Fruit fly (Drosophila melanogaster) whole organism, larva: Measurements from ENCODE around the gene Desat2.
A peak's percentile ranks its signal among the peaks of the same experiment; 100 is the strongest.

ENCODE experiments used
- noc ChIP-seq: fragments of 200-800 bp; sonication (Bioruptor generic); optimal IDR thresholded peaks from 3 replicates; lab custom pipeline; 2019; ENCODE audit warnings: missing biosample characterization, mild to moderate bottlenecking, missing genetic modification characterization, moderate library complexity

Desat2 gene

DNA sequence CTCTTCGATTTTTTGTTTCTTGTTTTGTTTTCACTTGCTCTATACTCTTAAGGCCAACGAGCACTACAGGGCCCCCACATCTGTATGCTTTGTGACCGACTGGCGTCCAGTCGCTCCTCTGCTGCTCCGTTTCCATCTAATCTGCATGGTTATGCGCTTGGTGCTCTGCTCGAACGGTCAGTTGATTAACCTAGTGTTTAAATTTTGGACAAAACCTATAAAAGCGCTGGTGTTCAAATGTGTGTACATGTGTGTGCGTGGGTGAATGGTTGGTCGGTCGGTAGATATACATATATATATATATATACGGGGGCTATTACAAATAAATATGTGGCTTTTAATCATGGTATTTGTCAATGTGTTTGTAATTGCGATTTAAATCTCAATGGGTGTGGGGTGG, 12.1 kb upstream of the Desat2 start:
- no peak for TF ChIP-seq noc (tag; lab: Kevin White, UChicago)

DNA sequence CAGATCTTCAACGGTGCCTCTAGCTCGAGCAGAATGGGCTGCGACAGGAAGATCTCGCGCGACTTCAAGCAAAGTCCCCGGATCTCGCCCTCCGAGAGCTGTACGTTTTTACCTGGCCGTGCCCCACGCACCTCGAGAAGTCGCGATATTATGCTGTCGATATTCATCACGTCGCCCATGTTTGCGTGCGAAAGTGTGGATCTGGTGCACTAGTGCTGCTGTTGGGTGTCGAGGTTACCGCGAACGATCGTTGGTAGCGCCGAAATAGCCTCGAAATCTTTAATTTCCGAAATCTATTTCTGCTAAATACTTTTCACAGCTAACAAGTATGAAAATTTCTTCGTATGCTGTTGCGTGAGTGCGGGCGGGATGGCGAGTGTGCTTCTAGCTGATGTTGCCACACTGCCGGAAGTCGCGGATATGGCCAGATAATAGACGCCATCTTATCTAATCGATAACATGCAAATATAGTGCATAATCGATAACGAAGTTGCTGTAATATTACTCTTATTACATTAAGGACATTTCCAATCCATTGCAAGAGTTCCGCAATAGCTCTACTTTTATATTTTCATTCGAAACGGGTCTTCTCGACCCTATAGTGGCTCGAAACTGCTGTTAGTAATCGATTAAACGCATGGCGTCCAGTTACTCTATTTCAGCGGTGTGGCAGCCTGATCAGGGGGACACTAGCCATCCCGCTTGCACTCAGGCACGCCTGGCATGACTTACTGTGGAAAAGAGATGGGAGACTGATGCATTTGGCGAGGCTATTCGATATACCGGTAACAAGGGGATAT, 10.3 kb upstream of the Desat2 start, which contains the start of gene Pp1-87B:
TSS of gene Pp1-87B (minus strand) at position 408 of the 800 bp plus-strand sequence.
- TF ChIP-seq noc (tag; lab: Kevin White, UChicago), result no peak

DNA sequence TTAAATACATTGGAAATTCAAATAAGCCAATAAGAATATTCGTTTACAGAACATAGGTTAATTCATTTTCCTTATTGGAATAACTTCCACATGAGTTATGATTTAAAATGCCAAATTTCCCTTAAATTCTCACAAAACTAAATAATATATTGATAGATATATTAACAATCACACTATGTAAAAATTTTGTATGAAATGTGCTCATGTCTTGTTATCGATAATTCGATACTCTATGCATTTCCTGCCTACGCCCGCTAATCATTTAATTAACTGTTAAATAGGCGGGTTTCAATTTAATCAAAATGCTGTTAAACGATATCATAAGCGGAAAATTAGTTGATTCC, 9.8 kb upstream of the Desat2 start, which contains the start of gene NANS:
TSS of gene NANS (plus strand) at position 269 of the 344 bp plus-strand sequence.
- TF ChIP-seq noc (tag; lab: Kevin White, UChicago), result no peak

DNA sequence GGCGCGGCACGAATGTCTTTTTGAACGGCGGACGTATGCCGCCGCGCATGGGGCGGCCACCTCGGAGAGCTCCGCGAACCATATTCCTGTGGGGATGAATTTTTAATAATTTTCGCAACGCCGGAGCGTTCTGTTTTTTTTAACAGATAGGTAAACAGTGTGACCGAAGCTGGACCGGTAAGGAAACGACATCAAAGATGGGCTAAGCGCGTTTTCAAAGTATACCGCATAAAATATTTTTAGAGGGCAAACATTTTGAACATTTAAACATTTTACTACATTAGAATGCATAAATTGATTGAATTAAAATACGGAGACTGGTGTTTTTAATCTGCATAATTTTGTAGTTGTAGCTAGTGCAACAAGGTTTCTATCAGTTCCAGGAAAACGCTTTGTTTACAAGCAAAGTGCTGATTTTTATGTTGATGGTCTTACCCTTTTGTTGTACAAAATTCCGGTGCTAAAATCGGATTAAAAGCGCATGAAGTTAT, 6.9 kb upstream of the Desat2 start, which contains the start of the genes CG5641 and CG5245:
TSS of gene CG5641 (minus strand) at position 163 of the 491 bp plus-strand sequence.
TSS of gene CG5245 (plus strand) at position 441 of the 491 bp plus-strand sequence.
- no peak for TF ChIP-seq noc (tag; lab: Kevin White, UChicago)

DNA sequence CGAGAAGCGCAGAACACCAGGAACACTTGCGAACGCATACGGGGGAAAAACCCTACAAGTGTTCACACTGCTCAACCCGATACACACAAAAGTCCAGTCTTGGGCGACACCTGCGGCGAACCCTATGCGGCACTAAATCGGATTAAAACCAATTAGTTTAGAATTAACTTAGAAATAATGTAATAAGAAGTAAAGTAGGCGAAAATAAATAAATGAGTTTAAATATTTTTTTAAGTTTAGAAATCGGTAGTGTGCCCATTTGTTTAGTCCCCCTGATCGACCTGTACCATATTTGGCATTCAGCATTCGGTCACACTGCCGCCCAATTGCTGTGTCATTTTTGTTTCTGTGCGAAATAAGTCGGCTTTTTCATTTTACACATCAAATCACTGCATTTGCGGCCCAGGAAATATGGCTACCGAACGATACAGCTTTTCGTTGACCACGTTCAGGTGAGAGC, 5.0 kb upstream of the Desat2 start, which contains the start of gene Prosalpha2:
TSS of gene Prosalpha2 (plus strand) at position 292 of the 460 bp plus-strand sequence.
- TF ChIP-seq noc (tag; lab: Kevin White, UChicago), result no peak

DNA sequence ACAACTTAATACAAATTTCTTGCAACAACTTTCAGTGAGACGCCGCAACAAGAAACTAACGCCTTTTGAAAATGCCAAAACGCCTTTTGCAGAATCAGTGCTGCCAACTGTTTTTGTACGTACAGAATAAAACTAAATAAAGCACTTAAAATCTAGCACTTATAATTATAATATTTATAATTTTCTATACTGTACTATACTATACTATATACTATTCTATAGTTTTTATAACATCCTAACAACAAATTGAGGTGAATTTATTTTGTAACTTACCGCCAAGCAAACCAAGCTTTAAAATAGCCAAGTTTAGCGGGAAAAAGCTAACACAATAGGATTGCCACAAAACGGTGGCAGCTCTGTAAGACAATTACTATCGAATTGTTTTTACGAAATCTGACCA, 2.3 kb upstream of the Desat2 start, which contains the start of the genes Aos1 and Srlp:
TSS of gene Aos1 (minus strand) at position 59 of the 400 bp plus-strand sequence.
TSS of gene Srlp (plus strand) at position 335 of the 400 bp plus-strand sequence.
- TF ChIP-seq noc (tag; lab: Kevin White, UChicago), result peak; percentile 65

DNA sequence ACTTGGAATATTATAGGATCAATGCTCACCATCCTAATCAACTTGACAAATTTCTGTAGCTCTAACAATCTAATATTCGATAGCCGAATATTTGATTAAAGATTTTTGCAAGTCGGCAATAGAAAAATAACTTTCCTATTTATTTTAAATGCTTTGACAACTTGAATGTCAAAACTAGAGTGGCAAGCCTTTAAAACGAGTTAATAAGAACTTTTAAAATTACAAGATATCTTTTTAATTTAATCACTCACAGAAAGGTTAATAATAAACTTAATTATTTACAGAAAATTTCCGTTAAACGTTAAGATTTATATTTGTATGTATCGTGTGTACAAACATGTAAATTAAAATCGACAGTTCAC, 3.0 kb downstream of the Desat2 start, which contains the start of the genes CG17207 and CG46427:
TSS of gene CG17207 (minus strand) at position 101 of the 362 bp plus-strand sequence.
TSS of gene CG46427 (minus strand) at position 101 of the 362 bp plus-strand sequence.
- TF ChIP-seq noc (tag; lab: Kevin White, UChicago), result no peak

DNA sequence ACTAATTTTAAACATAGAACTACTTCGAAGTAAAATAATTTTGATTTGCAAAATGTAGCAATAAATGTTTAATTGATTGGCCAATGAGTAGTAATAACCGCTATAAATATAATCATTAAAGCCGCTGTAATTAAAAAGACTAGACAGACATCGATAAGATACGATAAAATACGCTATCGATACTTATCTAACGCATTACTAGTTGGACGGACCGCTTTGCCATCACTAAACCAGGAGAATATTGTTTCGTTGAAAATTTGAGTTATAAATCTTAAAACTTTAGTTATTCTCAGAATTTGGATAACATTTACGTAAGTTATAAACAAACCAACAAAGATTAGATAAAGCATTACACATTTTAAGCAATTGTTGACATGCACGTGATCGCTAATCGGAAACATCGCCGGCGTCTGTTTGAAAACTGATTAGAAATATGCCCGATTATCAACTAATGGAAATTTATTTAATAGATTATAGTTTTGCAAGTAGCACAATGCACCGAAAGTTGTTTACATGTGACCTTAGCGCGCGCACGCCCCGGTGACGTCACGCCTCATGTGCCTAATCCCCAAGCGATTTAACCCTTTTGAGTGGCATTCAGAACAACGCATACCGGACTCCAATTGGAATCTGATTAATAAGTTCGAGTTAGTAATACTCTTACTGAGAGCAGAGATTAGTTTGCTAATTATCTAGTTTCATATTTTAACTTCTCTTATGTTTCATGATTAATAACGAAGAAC, 3.5 kb downstream of the Desat2 start, which contains the start of gene Desat1:
TSS of gene Desat1 (plus strand) at position 200 of the 743 bp plus-strand sequence.
- no peak for TF ChIP-seq noc (tag; lab: Kevin White, UChicago)

DNA sequence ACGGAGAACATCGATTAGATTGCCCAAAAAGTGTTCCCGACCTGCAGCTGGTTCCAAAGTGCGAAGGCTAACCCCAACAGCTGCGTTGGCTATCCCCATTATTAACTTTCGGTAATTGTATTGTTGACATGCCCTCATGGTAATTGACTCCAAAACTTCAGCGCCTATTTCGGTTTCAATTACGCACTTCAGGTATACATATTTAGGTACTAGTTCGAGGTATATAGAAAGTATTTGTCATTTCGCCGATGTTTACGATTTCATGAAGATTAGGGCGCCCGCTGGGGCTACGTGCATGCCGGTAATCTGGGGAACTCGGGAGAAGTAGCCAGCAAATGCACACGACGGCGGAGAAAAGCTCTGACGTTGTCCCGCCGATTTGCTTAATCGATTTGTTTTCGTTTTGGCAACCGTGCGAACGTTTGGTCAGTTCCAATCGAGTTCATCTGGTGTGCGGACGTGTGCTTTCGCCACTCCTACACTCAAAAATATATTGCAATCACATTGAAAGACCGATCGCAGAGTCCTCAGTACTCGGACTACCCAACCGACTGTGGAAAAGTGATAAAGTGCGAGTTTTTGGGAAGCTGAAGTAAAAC, 5.1 kb downstream of the Desat2 start:
- TF ChIP-seq noc (tag; lab: Kevin White, UChicago), result peak; percentile 33

DNA sequence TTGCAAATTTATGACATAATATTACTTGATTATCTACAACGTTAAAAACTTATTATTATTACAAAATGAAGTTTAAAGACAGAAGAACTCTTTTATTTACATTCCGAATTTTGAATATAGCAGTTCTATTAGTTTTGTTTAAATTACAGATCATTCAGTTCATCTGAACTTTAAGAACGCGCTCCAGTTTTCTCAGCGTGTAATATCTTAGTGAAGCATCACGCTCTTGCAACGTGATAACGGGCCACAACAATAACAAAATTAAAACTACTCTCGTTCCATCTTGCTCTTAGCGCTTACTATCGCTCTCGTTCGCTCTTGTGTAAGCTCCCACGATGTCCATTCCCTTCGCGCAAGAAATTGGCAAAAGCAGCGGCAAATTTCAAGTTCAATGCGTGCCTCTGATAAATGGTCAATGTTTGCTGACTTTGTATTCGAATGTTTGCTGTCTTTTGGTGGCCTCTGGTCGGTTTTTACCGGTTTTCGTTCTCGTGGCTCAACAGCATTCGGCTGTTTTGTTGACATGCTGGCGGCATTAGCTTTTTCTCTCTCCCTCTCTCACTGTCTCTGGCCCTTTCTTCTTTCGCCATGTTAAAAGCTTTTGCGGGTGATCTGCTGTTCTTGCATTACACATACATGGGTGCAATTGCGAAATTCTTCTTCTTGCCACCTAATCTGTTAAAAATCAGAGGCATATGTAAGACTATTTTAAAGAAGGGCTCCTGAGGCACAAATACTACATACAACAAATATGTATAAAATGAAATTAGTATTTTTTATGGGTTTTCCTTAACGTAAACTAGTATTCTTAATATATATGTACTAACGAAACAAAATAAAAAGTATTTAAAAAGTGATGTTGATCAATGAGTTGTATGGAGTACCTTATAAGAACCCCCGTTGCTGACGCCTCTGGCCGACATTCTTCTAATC, 6.8 kb downstream of the Desat2 start:
- TF ChIP-seq noc (tag; lab: Kevin White, UChicago), result peak; percentile 92

DNA sequence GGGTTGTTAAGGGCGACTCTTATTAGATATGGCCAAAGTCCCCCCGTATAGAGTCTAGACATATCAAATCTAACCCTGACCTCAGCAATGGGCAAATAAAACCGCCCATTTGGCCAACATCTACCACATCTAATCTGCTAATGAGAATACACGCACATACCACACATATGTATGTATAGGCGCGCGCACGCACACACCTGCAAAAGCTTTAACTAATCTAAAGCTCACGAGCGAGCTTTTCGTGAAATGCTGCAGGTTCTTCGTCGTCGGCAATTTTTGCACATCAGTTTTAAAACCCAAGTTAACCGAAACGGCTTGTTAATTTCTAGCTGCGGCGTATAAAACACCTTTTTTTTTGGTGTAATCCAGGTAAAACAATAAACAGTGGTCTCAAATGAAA, 7.7 kb downstream of the Desat2 start:
- no peak for TF ChIP-seq noc (tag; lab: Kevin White, UChicago)

DNA sequence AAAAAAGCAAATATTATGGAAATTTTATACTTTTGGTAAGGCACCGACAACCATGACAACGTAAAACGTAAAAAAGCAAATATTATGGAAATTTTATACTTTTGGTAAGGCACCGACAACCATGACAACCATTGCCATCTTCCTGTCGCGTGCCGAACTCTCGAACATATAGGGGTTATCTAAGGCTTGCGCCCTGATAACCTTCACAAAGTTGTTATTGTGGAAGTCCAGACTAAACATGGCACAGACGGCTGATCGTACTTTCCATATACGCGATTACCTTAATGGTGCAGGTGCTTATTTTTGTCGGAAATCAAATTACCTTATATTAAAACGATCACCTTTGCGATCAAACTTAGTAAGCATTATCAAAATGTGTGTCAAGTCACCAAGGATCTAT, 9.4 kb downstream of the Desat2 start:
- no peak for TF ChIP-seq noc (tag; lab: Kevin White, UChicago)

DNA sequence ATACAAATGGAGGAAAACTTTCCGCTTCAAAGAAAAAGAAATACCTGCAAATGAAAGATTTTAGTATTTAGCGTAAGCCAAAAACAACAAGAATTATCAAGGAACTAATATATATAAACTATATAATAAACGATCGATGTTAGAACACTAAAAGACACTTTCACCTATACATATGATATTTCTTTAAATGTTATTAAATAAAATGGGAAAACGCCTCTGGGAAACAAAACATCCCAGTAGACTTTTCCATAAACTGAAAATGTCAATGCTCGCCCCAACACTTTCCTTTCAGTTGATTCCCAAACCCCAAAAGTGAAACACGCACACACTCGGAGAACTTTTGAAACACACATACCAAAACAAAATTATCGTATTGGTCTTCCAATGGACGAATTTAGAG, 11.3 kb downstream of the Desat2 start, which contains the start of gene vrs:
TSS of gene vrs (plus strand) at position 301 of the 400 bp plus-strand sequence.
- no peak for TF ChIP-seq noc (tag; lab: Kevin White, UChicago)

DNA sequence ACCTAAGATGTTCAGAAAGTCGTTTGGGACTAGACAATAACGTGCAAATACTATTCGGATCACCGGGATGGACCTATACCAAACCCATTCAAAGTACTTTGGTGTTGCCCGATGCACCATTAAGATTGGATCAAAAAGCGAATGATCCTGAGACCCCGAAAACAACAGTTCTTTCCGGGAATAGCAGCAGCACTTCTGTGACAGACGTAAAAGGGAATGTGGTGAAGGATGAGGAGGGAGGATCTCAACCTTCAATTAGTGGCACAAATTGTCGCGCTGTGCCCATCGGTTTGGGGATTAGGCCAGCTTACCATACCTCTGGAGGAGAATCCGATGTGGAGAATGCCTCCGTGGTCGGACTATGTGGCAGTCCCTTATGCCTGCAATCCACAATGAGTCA, 12.3 kb downstream of the Desat2 start:
- TF ChIP-seq noc (tag; lab: Kevin White, UChicago), result no peak
